Worm (Caenorhabditis elegans) whole organism, L1 larva: ENCODE data around the gene C53C7.3.

Experiments
- C04F5.9 ChIP-seq: sonication (generic microtip); optimal IDR thresholded peaks from 2 replicates; lab custom pipeline; 2016; ENCODE audit warnings: missing genetic modification characterization, missing compliant biosample characterization
- C16A3.4 ChIP-seq: fragments of 150-350 bp; optimal IDR thresholded peaks from 2 replicates; lab custom pipeline; 2014; ENCODE audit warnings: missing biosample characterization, missing genetic modification characterization
- C34B4.2 ChIP-seq: sonication (generic microtip); optimal IDR thresholded peaks from 2 replicates; lab custom pipeline; 2017; ENCODE audit warnings: mild to moderate bottlenecking, missing genetic modification characterization, missing compliant biosample characterization
- Y116A8C.19 ChIP-seq: sonication (generic microtip); optimal IDR thresholded peaks from 2 replicates; lab custom pipeline; 2016; ENCODE audit warnings: missing compliant biosample characterization, missing genetic modification characterization, borderline replicate concordance
- aha-1 ChIP-seq: fragments of 150-350 bp; optimal IDR thresholded peaks from 2 replicates; lab custom pipeline; 2014; ENCODE audit warnings: missing biosample characterization, missing genetic modification characterization
- aly-2 ChIP-seq: fragments of 150-350 bp; optimal IDR thresholded peaks from 2 replicates; lab custom pipeline; 2014; ENCODE audit warnings: missing biosample characterization, missing genetic modification characterization
- blmp-1 ChIP-seq: fragments of 150-350 bp; optimal IDR thresholded peaks from 2 replicates; lab custom pipeline; 2014; ENCODE audit warnings: missing biosample characterization, missing genetic modification characterization
- ceh-8 ChIP-seq: fragments of 200-800 bp; sonication (Bioruptor generic); optimal IDR thresholded peaks from 2 replicates; lab custom pipeline; 2018; ENCODE audit warnings: mild to moderate bottlenecking, missing genetic modification characterization, moderate library complexity, missing compliant biosample characterization
- ceh-82 ChIP-seq, 3 experiments: fragments of 150-350 bp in 1 of 3; sonication (generic microtip) in 2 of 3; optimal IDR thresholded peaks; 2 replicates each; lab custom pipeline; 2014 to 2017; ENCODE audit warnings: missing biosample characterization in 3 of 3, missing genetic modification characterization in 3 of 3
- ceh-90 ChIP-seq: sonication (generic microtip); optimal IDR thresholded peaks from 2 replicates; lab custom pipeline; 2016; ENCODE audit warnings: missing genetic modification characterization, missing compliant biosample characterization
- dsc-1 ChIP-seq: sonication (generic microtip); optimal IDR thresholded peaks from 2 replicates; lab custom pipeline; 2016; ENCODE audit warnings: mild to moderate bottlenecking, missing genetic modification characterization, missing compliant biosample characterization
- efl-1 ChIP-seq, 4 experiments: fragments of 150-350 bp; optimal IDR thresholded peaks in 3 of 4; peaks in 1 of 4; 1 replicate in 1 of 4; 2 replicates in 3 of 4; lab custom pipeline; 2014; ENCODE audit warnings: missing biosample characterization in 2 of 4, missing genetic modification characterization in 2 of 4, missing genetic modification reagents in 2 of 4
- egl-13 ChIP-seq: sonication (generic microtip); optimal IDR thresholded peaks from 2 replicates; lab custom pipeline; 2016; ENCODE audit warnings: missing genotype, missing genetic modification reagents, missing genetic modification characterization, missing compliant biosample characterization
- elt-2 ChIP-seq: sonication (generic microtip); optimal IDR thresholded peaks from 2 replicates; lab custom pipeline; 2016; ENCODE audit warnings: missing genetic modification characterization, mild to moderate bottlenecking, inconsistent platforms, missing compliant biosample characterization, missing genetic modification reagents
- ets-5 ChIP-seq: fragments of 200-800 bp; sonication (Bioruptor generic); IDR thresholded peaks from 2 replicates; pipeline ENCODE4 v1.3.6; 2022; ENCODE audit warnings: missing genetic modification characterization, missing compliant biosample characterization
- fkh-8 ChIP-seq: sonication (generic microtip); optimal IDR thresholded peaks from 2 replicates; lab custom pipeline; 2016; ENCODE audit warnings: mild to moderate bottlenecking, missing genetic modification characterization, missing compliant biosample characterization
- fos-1 ChIP-seq: fragments of 150-350 bp; optimal IDR thresholded peaks from 2 replicates; lab custom pipeline; 2014; ENCODE audit warnings: missing biosample characterization, missing genetic modification characterization
- jun-1 ChIP-seq: fragments of 150-350 bp; optimal IDR thresholded peaks from 2 replicates; lab custom pipeline; 2014; ENCODE audit warnings: missing biosample characterization, missing genetic modification reagents, missing genetic modification characterization
- lin-14 ChIP-seq: fragments of 200-800 bp; sonication (Bioruptor generic); optimal IDR thresholded peaks from 2 replicates; lab custom pipeline; 2018; ENCODE audit warnings: mild to moderate bottlenecking, missing genetic modification characterization, moderate library complexity, missing compliant biosample characterization
- lin-15B ChIP-seq: fragments of 150-350 bp; sonication (generic microtip); optimal IDR thresholded peaks from 3 replicates; lab custom pipeline; 2014; ENCODE audit warnings: missing biosample characterization, missing genetic modification characterization
- lin-35 ChIP-seq, 2 experiments: fragments of 150-350 bp; optimal IDR thresholded peaks; 2 replicates each; lab custom pipeline; 2014; ENCODE audit warnings: missing biosample characterization in 2 of 2, missing genetic modification characterization in 2 of 2, missing genetic modification reagents in 2 of 2
- lin-39 ChIP-seq: fragments of 150-350 bp; optimal IDR thresholded peaks from 2 replicates; lab custom pipeline; 2014; ENCODE audit warnings: missing biosample characterization, missing genetic modification reagents, missing genetic modification characterization
- mdl-1 ChIP-seq, 2 experiments: fragments of 150-350 bp; optimal IDR thresholded peaks; 2 replicates each; lab custom pipeline; 2014 to 2017; ENCODE audit warnings: missing biosample characterization in 2 of 2, missing genetic modification characterization in 2 of 2, inconsistent platforms in 1 of 2
- mep-1 ChIP-seq: fragments of 150-350 bp; optimal IDR thresholded peaks from 2 replicates; lab custom pipeline; 2014; ENCODE audit warnings: missing biosample characterization, missing genetic modification characterization
- nhr-19 ChIP-seq: fragments of 200-800 bp; sonication (Bioruptor generic); conservative IDR thresholded peaks from 2 replicates; pipeline ENCODE4 v1.3.6; 2022; ENCODE audit warnings: missing genetic modification characterization, missing compliant biosample characterization
- nhr-237 ChIP-seq: fragments of 150-350 bp; optimal IDR thresholded peaks from 2 replicates; lab custom pipeline; 2014; ENCODE audit warnings: missing biosample characterization, missing genetic modification characterization
- nhr-47 ChIP-seq: sonication (generic microtip); optimal IDR thresholded peaks from 2 replicates; lab custom pipeline; 2016; ENCODE audit warnings: mild to moderate bottlenecking, missing genetic modification characterization, moderate library complexity, missing compliant biosample characterization
- nhr-76 ChIP-seq: sonication (generic microtip); optimal IDR thresholded peaks from 2 replicates; lab custom pipeline; 2017; ENCODE audit warnings: missing biosample characterization, missing genetic modification characterization
- nhr-77 ChIP-seq: fragments of 150-350 bp; optimal IDR thresholded peaks from 2 replicates; lab custom pipeline; 2014; ENCODE audit warnings: missing biosample characterization, missing genetic modification characterization
- nhr-90 ChIP-seq: sonication (generic microtip); optimal IDR thresholded peaks from 2 replicates; lab custom pipeline; 2016; ENCODE audit warnings: mild to moderate bottlenecking, missing genetic modification characterization, missing compliant biosample characterization; ENCODE audit not compliant: poor library complexity
- pag-3 ChIP-seq: sonication (generic microtip); optimal IDR thresholded peaks from 2 replicates; lab custom pipeline; 2017; ENCODE audit warnings: missing genetic modification characterization, mild to moderate bottlenecking, missing compliant biosample characterization, antibody characterized with exemption, borderline replicate concordance; ENCODE audit not compliant: insufficient read depth
- snpc-4 ChIP-seq: fragments of 150-350 bp; optimal IDR thresholded peaks from 2 replicates; lab custom pipeline; 2014; ENCODE audit warnings: missing biosample characterization, missing genetic modification characterization
- sox-4 ChIP-seq: sonication (generic microtip); optimal IDR thresholded peaks from 2 replicates; lab custom pipeline; 2016; ENCODE audit warnings: missing genetic modification characterization, missing compliant biosample characterization
- sup-37 ChIP-seq: fragments of 200-800 bp; sonication (Bioruptor generic); optimal IDR thresholded peaks from 2 replicates; lab custom pipeline; 2018; ENCODE audit warnings: mild to moderate bottlenecking, missing genetic modification characterization, missing compliant biosample characterization
- swsn-7 ChIP-seq: sonication (generic microtip); optimal IDR thresholded peaks from 2 replicates; lab custom pipeline; 2016; ENCODE audit warnings: missing genetic modification characterization, missing compliant biosample characterization
- unc-30 ChIP-seq: sonication (generic microtip); optimal IDR thresholded peaks from 2 replicates; lab custom pipeline; 2017; ENCODE audit warnings: missing biosample characterization, missing genetic modification characterization
- unc-62 ChIP-seq: fragments of 150-350 bp; optimal IDR thresholded peaks from 2 replicates; lab custom pipeline; 2014; ENCODE audit warnings: missing biosample characterization, missing genetic modification reagents, missing genetic modification characterization
- unc-86 ChIP-seq: sonication (generic microtip); optimal IDR thresholded peaks from 2 replicates; lab custom pipeline; 2016; ENCODE audit warnings: missing genetic modification characterization, missing compliant biosample characterization
- xbp-1 ChIP-seq: sonication (generic microtip); optimal IDR thresholded peaks from 2 replicates; lab custom pipeline; 2016; ENCODE audit warnings: missing genetic modification characterization, missing compliant biosample characterization
- zag-1 ChIP-seq: fragments of 150-350 bp; optimal IDR thresholded peaks from 2 replicates; lab custom pipeline; 2014; ENCODE audit warnings: missing biosample characterization, missing genetic modification characterization
- ztf-11 ChIP-seq, 2 experiments: sonication (generic microtip); optimal IDR thresholded peaks; 2 replicates each; lab custom pipeline; 2016 to 2017; ENCODE audit warnings: missing genetic modification characterization in 2 of 2, missing biosample characterization in 1 of 2, missing compliant biosample characterization in 1 of 2

Gene C53C7.3

ce11 chrX:13077872-13078271 lies 29.5 kb downstream of the C53C7.3 start, which contains the start of gene K03A11.4:
TSS of gene K03A11.4 (plus strand) at chrX:13078172.
- TF ChIP-seq C04F5.9 (no peak), unc-62 (GFP tag; lab: Kevin White, UChicago) (no peak), nhr-77 (tag; lab: Kevin White, UChicago) (no peak), nhr-237 (tag; lab: Kevin White, UChicago) (no peak), snpc-4 (tag; lab: Kevin White, UChicago) (no peak), jun-1 (tag; lab: Kevin White, UChicago) (no peak), fkh-8 (tag; lab: Kevin White, UChicago) (no peak), blmp-1 (tag; lab: Kevin White, UChicago) (no peak), nhr-76 (tag; lab: Kevin White, UChicago) (no peak), ceh-90 (tag; lab: Kevin White, UChicago) (no peak), lin-14 (GFP tag; lab: Kevin White, UChicago) (no peak), nhr-47 (tag; lab: Kevin White, UChicago) (no peak), swsn-7 (tag; lab: Kevin White, UChicago) (no peak)

ce11 chrX:13082326-13082725 lies 34.0 kb downstream of the C53C7.3 start, which contains the start of gene str-10:
TSS of gene str-10 (plus strand) at chrX:13082626.
- TF ChIP-seq C16A3.4 (tag; lab: Kevin White, UChicago) (no peak), dsc-1 (tag; lab: Kevin White, UChicago) (no peak), nhr-90 (tag; lab: Kevin White, UChicago) (no peak), ceh-8 (no peak), lin-39 (no peak), nhr-19 (GFP tag; lab: Robert Waterston, UW) (no peak), jun-1 (tag; lab: Kevin White, UChicago) (no peak), sup-37 (no peak), efl-1 (optimal IDR thresholded peaks at IDR 0.05; lab: Kevin White, UChicago) (no peak), efl-1 (GFP tag; optimal IDR thresholded peaks at IDR 0.05 in 1 of 2; lab: Kevin White, UChicago) (peak in 1 of 2 experiments; percentile 5)

ce11 chrX:13084273-13084672 lies 35.9 kb downstream of the C53C7.3 start, which contains the start of gene R03G8.1:
TSS of gene R03G8.1 (plus strand) at chrX:13084573.
- TF ChIP-seq nhr-237 (tag; lab: Kevin White, UChicago) (no peak), swsn-7 (tag; lab: Kevin White, UChicago) (no peak), ceh-8 (no peak), aly-2 (tag; lab: Kevin White, UChicago) (no peak), nhr-47 (tag; lab: Kevin White, UChicago) (no peak), pag-3 (tag; lab: Kevin White, UChicago) (no peak), mdl-1 (tag; optimal IDR thresholded peaks at IDR 0.05; lab: Kevin White, UChicago) (no peak), jun-1 (tag; lab: Kevin White, UChicago) (no peak), xbp-1 (tag; lab: Kevin White, UChicago) (no peak), fos-1 (tag; lab: Kevin White, UChicago) (no peak), mep-1 (tag; lab: Kevin White, UChicago) (no peak)

- TF ChIP-seq unc-30 (tag; lab: Kevin White, UChicago) (no peak), nhr-77 (tag; lab: Kevin White, UChicago) (no peak), aha-1 (tag; lab: Kevin White, UChicago) (no peak), zag-1 (tag; lab: Kevin White, UChicago) (no peak), lin-15B (tag; lab: Kevin White, UChicago) (no peak), elt-2 (tag; lab: Kevin White, UChicago) (no peak)
Measured at ce11 chrX:13088539-13088938, 40.2 kb downstream of the C53C7.3 start.

- TF ChIP-seq lin-35 (GFP tag; optimal IDR thresholded peaks at IDR 0.05; lab: Kevin White, UChicago) = no peak
- TF ChIP-seq unc-86 = no peak
- TF ChIP-seq ceh-82 (tag; optimal IDR thresholded peaks at IDR 0.05; lab: Kevin White, UChicago) = no peak
- TF ChIP-seq C16A3.4 (tag; lab: Kevin White, UChicago) = no peak
- TF ChIP-seq fos-1 (tag; lab: Kevin White, UChicago) = no peak
- no peak for TF ChIP-seq aly-2 (tag; lab: Kevin White, UChicago)
- TF ChIP-seq sox-4 (tag; lab: Kevin White, UChicago) = no peak
- TF ChIP-seq ets-5 = no peak
- TF ChIP-seq ztf-11 (tag; optimal IDR thresholded peaks at IDR 0.05; lab: Kevin White, UChicago) = no peak
- no peak for TF ChIP-seq Y116A8C.19 (tag; lab: Kevin White, UChicago)
- no peak for TF ChIP-seq nhr-76 (tag; lab: Kevin White, UChicago)
- no peak for TF ChIP-seq C34B4.2 (tag; lab: Kevin White, UChicago)
- TF ChIP-seq egl-13 (tag; lab: Kevin White, UChicago) = no peak
Measured at ce11 chrX:13090665-13091064, 42.3 kb downstream of the C53C7.3 start, which contains the start of gene R03G8.3. TSS of gene R03G8.3 (plus strand) at chrX:13090965.
